Worm (Caenorhabditis elegans): ENCODE measurements around the gene klp-11.
A peak's percentile ranks its signal among the peaks of the same experiment; 100 is the strongest.

DNA sequence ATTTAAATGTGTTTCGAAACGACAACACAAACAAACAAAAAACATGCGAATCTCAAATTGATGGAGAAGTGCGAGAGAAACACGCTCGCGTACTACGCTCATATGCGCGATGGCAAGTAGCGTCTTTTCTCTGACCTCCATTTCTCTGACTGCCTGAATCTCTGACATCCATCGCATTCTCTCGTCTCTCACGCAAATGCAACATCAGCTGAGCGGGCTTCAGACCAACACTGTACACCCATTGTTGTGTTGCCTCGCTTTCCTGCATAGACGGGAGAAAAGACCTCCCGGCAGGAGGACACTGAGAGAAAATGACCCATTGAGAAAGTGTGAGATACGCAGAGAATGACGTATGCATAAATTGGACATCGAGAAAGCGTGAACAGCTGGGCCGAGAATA, 20.3 kb upstream of the klp-11 start:
- peak; percentile 84 for TF ChIP-seq unc-62 (GFP tag; optimal IDR thresholded peaks at IDR 0.05)
- TF ChIP-seq snpc-4 (tag; optimal IDR thresholded peaks at IDR 0.05): no peak
- peak; percentile 56 for TF ChIP-seq nhr-237 (tag; optimal IDR thresholded peaks at IDR 0.05)
- TF ChIP-seq elt-3 (tag; optimal IDR thresholded peaks at IDR 0.05): peak; percentile 5
- TF ChIP-seq sem-2 (GFP tag; optimal IDR thresholded peaks at IDR 0.05): no peak
- peak; percentile 26 for TF ChIP-seq nhr-2 (tag; optimal IDR thresholded peaks at IDR 0.05)
- no peak for TF ChIP-seq zip-8 (tag; optimal IDR thresholded peaks at IDR 0.05)
- no peak for TF ChIP-seq mab-5 (tag; optimal IDR thresholded peaks at IDR 0.05)
- TF ChIP-seq elt-1 (tag; optimal IDR thresholded peaks at IDR 0.05; ENCODE audit: borderline replicate concordance, insufficient read depth): peak; percentile 45
- TF ChIP-seq ztf-11 (tag; optimal IDR thresholded peaks at IDR 0.05): peak; percentile 74
- peak; percentile 98 for TF ChIP-seq ham-2 (GFP tag; optimal IDR thresholded peaks at IDR 0.05)

All from whole organism, mixed stage, embryonic.